Worm (Caenorhabditis elegans): Measurements from ENCODE around the gene dpy-27.

Gene dpy-27

DNA sequence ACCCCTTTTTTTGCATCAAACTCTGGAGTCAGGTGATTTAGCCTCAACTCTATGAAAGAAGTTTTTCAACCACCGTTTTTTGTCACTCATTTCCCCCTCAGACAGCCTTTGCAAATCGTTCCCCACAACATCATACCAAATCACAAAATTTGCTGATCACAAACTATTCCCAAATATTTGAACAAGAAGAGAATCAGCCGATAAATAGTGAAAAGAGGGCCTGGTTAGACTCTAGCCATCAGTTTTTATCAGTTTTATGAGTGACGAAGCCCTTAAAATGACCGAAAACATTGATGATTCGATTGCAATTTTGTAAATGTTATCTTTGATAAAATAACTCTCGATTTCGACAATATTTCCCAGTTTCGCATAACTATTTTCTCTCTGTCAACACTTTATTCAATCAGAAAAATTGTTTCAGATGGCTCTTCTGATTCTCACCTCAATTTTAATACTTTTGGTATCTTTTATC lies 15.4 kb upstream of the dpy-27 start, which contains the start of gene cyp-25A2:
Gene cyp-25A2, plus strand, starts transcription at position 422 of the 472 bp plus-strand sequence.
- TF ChIP-seq crh-2 (tag; optimal IDR thresholded peaks at IDR 0.05) (peak; percentile 29), fos-1 (tag; optimal IDR thresholded peaks at IDR 0.05) (peak; percentile 90), F13H6.1 (tag; optimal IDR thresholded peaks at IDR 0.05) (peak; percentile 27), sma-9 (GFP tag; optimal IDR thresholded peaks at IDR 0.05) (peak; percentile 66), sma-9 (tag; optimal IDR thresholded peaks at IDR 0.05) (no peak), ztf-11 (tag; optimal IDR thresholded peaks at IDR 0.05) (no peak), nhr-21 (tag; optimal IDR thresholded peaks at IDR 0.05) (no peak)

- no peak for TF ChIP-seq lin-13 (GFP tag; optimal IDR thresholded peaks at IDR 0.05)
- no peak for TF ChIP-seq elt-1 (tag; optimal IDR thresholded peaks at IDR 0.05)
- no peak for TF ChIP-seq nhr-237 (tag; optimal IDR thresholded peaks at IDR 0.05)
- no peak for TF ChIP-seq snpc-4 (tag; optimal IDR thresholded peaks at IDR 0.05)
- no peak for TF ChIP-seq gmeb-1 (tag; optimal IDR thresholded peaks at IDR 0.05)
- no peak for TF ChIP-seq fos-1 (tag; optimal IDR thresholded peaks at IDR 0.05)
- no peak for TF ChIP-seq lsy-2 (tag; optimal IDR thresholded peaks at IDR 0.05)
- TF ChIP-seq F13H6.1 (tag; optimal IDR thresholded peaks at IDR 0.05): no peak
- TF ChIP-seq mab-5 (tag; optimal IDR thresholded peaks at IDR 0.05): no peak
- no peak for TF ChIP-seq ztf-4 (tag; optimal IDR thresholded peaks at IDR 0.05)
Measured at ce11 chrIII:3832291-3832690, 12.8 kb upstream of the dpy-27 start, which contains the start of gene cyp-25A1. Gene cyp-25A1 (plus strand): TSS chrIII:3832591.

- TF ChIP-seq nhr-21 (tag; optimal IDR thresholded peaks at IDR 0.05) (no peak), nhr-237 (tag; optimal IDR thresholded peaks at IDR 0.05) (no peak), Y55F3AM.14 (GFP tag; optimal IDR thresholded peaks at IDR 0.05) (no peak), ztf-11 (tag; optimal IDR thresholded peaks at IDR 0.05) (no peak), elt-1 (tag; optimal IDR thresholded peaks at IDR 0.05) (no peak), nhr-12 (tag; optimal IDR thresholded peaks at IDR 0.05) (no peak), ztf-4 (tag; optimal IDR thresholded peaks at IDR 0.05) (no peak), mbf-1 (tag; optimal IDR thresholded peaks at IDR 0.05) (no peak), unc-55 (GFP tag; optimal IDR thresholded peaks at IDR 0.05) (no peak), mab-5 (tag; optimal IDR thresholded peaks at IDR 0.05) (no peak), ztf-1 (GFP tag; conservative IDR thresholded peaks at IDR 0.05) (no peak), unc-62 (GFP tag; optimal IDR thresholded peaks at IDR 0.05) (no peak), gmeb-1 (tag; optimal IDR thresholded peaks at IDR 0.05) (no peak), nhr-11 (tag; optimal IDR thresholded peaks at IDR 0.05) (no peak), F13H6.1 (tag; optimal IDR thresholded peaks at IDR 0.05) (no peak), ama-1 (optimal IDR thresholded peaks at IDR 0.05) (no peak), blmp-1 (tag; optimal IDR thresholded peaks at IDR 0.05; ENCODE audit: insufficient read depth) (no peak), lin-11 (tag; optimal IDR thresholded peaks at IDR 0.05) (no peak), sma-3 (GFP tag; optimal IDR thresholded peaks at IDR 0.05) (no peak)
Measured at ce11 chrIII:3831798-3832197, 12.3 kb upstream of the dpy-27 start.

- peak; percentile 6 for TF ChIP-seq unc-55 (GFP tag; optimal IDR thresholded peaks at IDR 0.05)
- no peak for TF ChIP-seq nhr-21 (tag; optimal IDR thresholded peaks at IDR 0.05)
- peak; percentile 1 for TF ChIP-seq fos-1 (tag; optimal IDR thresholded peaks at IDR 0.05)
Measured at ce11 chrIII:3831381-3831780, 11.9 kb upstream of the dpy-27 start, which contains the start of gene C36A4.10. Gene C36A4.10 (minus strand): TSS chrIII:3831481.

DNA sequence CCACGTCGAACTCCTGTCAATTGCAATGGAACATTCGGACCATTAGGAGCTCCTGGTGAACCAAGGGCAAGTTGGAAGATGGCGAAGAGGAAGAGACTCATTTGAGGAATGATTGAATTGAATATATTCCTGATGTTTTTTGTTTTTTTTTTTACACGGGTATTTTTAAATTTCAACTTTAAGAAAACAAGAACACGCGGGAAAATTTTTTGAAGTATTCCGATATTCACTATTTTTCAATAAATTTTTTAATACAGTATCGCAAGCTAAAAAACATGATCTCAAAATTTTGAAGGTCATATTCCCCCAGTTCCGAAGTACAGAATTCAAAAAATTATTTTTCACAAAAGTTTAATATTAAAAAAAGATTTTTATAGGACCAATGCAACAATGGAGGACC lies 9.6 kb upstream of the dpy-27 start, which contains the start of gene cnnm-5:
Gene cnnm-5, minus strand, starts transcription at position 101 of the 400 bp plus-strand sequence.
- TF ChIP-seq ztf-4 (tag; optimal IDR thresholded peaks at IDR 0.05) (no peak), lin-13 (GFP tag; optimal IDR thresholded peaks at IDR 0.05) (no peak), elt-3 (tag; optimal IDR thresholded peaks at IDR 0.05) (no peak), lsy-2 (tag; optimal IDR thresholded peaks at IDR 0.05) (no peak), zag-1 (tag; optimal IDR thresholded peaks at IDR 0.05) (no peak), ztf-1 (GFP tag; conservative IDR thresholded peaks at IDR 0.05) (no peak), nhr-12 (tag; optimal IDR thresholded peaks at IDR 0.05) (no peak), nhr-10 (tag; optimal IDR thresholded peaks at IDR 0.05) (no peak), nhr-11 (tag; optimal IDR thresholded peaks at IDR 0.05) (no peak), ceh-16 (tag; optimal IDR thresholded peaks at IDR 0.05) (no peak), sem-4 (tag; optimal IDR thresholded peaks at IDR 0.05) (no peak), nhr-129 (tag; optimal IDR thresholded peaks at IDR 0.05) (no peak), aly-2 (tag; optimal IDR thresholded peaks at IDR 0.05) (no peak), mab-5 (tag; optimal IDR thresholded peaks at IDR 0.05) (no peak), egl-27 (tag; optimal IDR thresholded peaks at IDR 0.05) (no peak), nhr-23 (tag; optimal IDR thresholded peaks at IDR 0.05) (no peak), fos-1 (tag; optimal IDR thresholded peaks at IDR 0.05) (no peak), alr-1 (tag; optimal IDR thresholded peaks at IDR 0.05) (no peak), ztf-11 (tag; optimal IDR thresholded peaks at IDR 0.05) (no peak)
